Worm (Caenorhabditis elegans): ENCODE measurements around the gene rskd-1.

ce11 chrV:12314413-12314812 is 26.0 kb upstream of the rskd-1 start:
- no peak for TF ChIP-seq ref-1 (GFP tag; conservative IDR thresholded peaks at IDR 0.05)
- TF ChIP-seq ztf-23 (GFP tag; IDR thresholded peaks at IDR 0.05) = no peak
- no peak for TF ChIP-seq tab-1 (GFP tag; IDR thresholded peaks at IDR 0.05)
- TF ChIP-seq ztf-29 (GFP tag; IDR thresholded peaks at IDR 0.05) = no peak
- TF ChIP-seq flt-1 (GFP tag; IDR thresholded peaks at IDR 0.05) = no peak
